Fruit fly (Drosophila melanogaster) whole organism, wandering third instar larva: ENCODE measurements around the gene Mitofilin.

Experiments
- Dfd ChIP-seq: fragments of >200 bp; optimal IDR thresholded peaks from 2 replicates; lab custom pipeline; 2017; ENCODE audit warnings: missing biosample characterization, missing genetic modification characterization
- Jra ChIP-seq: sonication (Bioruptor generic); optimal IDR thresholded peaks from 2 replicates; lab custom pipeline; 2016; ENCODE audit warnings: missing biosample characterization, missing genetic modification characterization
- Sp1 ChIP-seq: fragments of 200-800 bp; sonication (Bioruptor generic); optimal IDR thresholded peaks from 3 replicates; lab custom pipeline; 2019; ENCODE audit warnings: missing biosample characterization, mild to moderate bottlenecking, missing genetic modification characterization, moderate library complexity
- ey ChIP-seq: fragments of 200-800 bp; sonication (Bioruptor generic); optimal IDR thresholded peaks from 2 replicates; lab custom pipeline; 2016; ENCODE audit warnings: missing biosample characterization, missing genetic modification characterization
- h ChIP-seq: fragments of 200-800 bp; sonication (Bioruptor generic); optimal IDR thresholded peaks from 3 replicates; lab custom pipeline; 2016; ENCODE audit warnings: missing biosample characterization, mild to moderate bottlenecking, missing genetic modification characterization
- jim ChIP-seq: fragments of 175-275, 200-325 bp; sonication (Bioruptor generic); optimal IDR thresholded peaks from 2 replicates; lab custom pipeline; 2016; ENCODE audit warnings: missing biosample characterization, mild to moderate bottlenecking, missing genetic modification characterization

DNA sequence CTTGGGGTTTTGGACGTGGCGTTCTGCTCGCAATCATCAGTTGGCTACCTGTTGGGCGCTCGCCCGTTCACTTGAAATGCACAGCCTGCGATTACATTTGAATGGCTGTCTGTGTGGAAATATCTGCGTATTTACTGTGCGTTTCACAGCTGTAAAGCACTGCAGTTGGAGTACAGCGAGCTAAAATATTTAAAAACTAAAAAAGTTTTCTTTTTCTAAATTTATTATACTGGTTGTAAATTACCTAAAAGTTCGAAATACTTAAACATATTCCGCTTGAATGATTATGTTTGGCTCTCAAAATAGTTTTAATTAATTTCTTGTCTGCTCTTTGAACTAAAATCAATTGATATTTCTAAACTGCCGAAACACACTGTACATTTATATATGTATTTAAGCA lies 23.1 kb upstream of the Mitofilin start:
- TF ChIP-seq ey (peak; percentile 11), Sp1 (GFP tag; lab: Kevin White, UChicago) (no peak), jim (no peak), Dfd (GFP tag; lab: Kevin White, UChicago) (no peak), h (GFP tag; lab: Kevin White, UChicago) (peak; percentile 0), Jra (GFP tag; lab: Kevin White, UChicago) (no peak)
